Worm (Caenorhabditis elegans): ENCODE data around the gene F46G11.6.

- TF ChIP-seq nhr-232 (tag; optimal IDR thresholded peaks at IDR 0.05) (no peak), ceh-31 (tag; optimal IDR thresholded peaks at IDR 0.05) (peak; percentile 51), ceh-9 (tag; optimal IDR thresholded peaks at IDR 0.05) (no peak)
Measured at ce11 chrX:5775804-5776252, 10.5 kb upstream of the F46G11.6 start.
